Worm (Caenorhabditis elegans) whole organism, L4/young adult: ENCODE measurements around the gene nhr-168.

Experiments used
- W03F9.2 ChIP-seq: fragments of 150-350 bp; optimal IDR thresholded peaks from 2 replicates; lab custom pipeline; 2014; ENCODE audit warnings: missing biosample characterization, missing genetic modification characterization
- dao-5 ChIP-seq: sonication (generic microtip); optimal IDR thresholded peaks from 2 replicates; lab custom pipeline; 2016; ENCODE audit warnings: missing genotype, missing genetic modification characterization, moderate library complexity, missing compliant biosample characterization
- him-1 ChIP-seq: sonication (generic microtip); optimal IDR thresholded peaks from 2 replicates; lab custom pipeline; 2016; ENCODE audit warnings: missing genotype, missing genetic modification reagents, missing genetic modification characterization, missing compliant biosample characterization

ce11 chrV:13335883-13336419 lies 2.3 kb upstream of the nhr-168 start, which contains the start of gene C50B6.9:
- TF ChIP-seq him-1 (tag; lab: Kevin White, UChicago) (no peak), dao-5 (tag; lab: Kevin White, UChicago) (no peak), W03F9.2 (tag; lab: Kevin White, UChicago) (no peak)
